Worm (Caenorhabditis elegans) whole organism, L4/young adult: ENCODE results near the gene dcap-2.

Experiments used
- W03F9.2 ChIP-seq: fragments of 150-350 bp; optimal IDR thresholded peaks from 2 replicates; lab custom pipeline; 2014; ENCODE audit warnings: missing biosample characterization, missing genetic modification characterization
- him-1 ChIP-seq: sonication (generic microtip); optimal IDR thresholded peaks from 2 replicates; lab custom pipeline; 2016; ENCODE audit warnings: missing genotype, missing genetic modification reagents, missing genetic modification characterization, missing compliant biosample characterization

DNA sequence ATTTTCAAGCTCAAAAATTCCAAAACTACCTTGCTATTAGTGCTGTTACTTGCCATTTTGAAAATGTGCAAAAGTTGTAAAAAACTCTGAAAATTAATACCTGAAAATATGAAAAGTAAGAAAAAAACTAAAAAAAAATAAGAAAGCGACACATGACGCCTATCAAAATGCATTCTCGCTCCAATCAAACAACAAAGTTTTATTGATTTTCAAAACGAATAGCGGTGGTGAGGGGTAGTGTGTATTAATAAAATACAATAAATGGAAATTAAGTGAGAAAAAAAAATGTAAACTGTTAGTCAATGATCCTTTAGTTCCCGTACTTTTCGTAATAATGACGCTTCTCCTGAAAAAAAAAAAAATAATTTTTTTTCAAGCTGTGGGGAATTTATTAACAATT lies at the start of gene dcap-2:
- TF ChIP-seq him-1 (tag; lab: Kevin White, UChicago) (no peak), W03F9.2 (peak; percentile 33)
